Worm (Caenorhabditis elegans): ENCODE data around the gene dnj-23.

DNA sequence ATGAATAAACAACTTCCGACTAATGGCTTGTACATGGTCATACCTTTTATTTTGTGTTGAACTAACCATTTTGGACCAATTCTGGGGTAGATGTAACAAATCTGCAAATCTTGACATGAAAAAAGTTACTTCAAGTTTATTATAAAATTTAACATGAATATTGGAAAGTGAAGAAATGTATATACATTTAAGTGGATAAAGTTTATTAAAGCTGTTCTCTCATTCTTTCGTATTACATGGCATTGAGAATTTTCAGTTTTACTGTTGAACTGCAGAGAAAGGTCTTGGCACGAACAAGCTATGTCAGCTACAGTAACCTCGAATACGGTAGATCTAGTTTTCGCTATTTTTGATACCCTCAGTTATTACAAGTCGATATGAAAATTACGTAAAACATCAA, 14.8 kb downstream of the dnj-23 start, which contains the start of gene C07H4.1:
- TF ChIP-seq lsy-2 (tag; optimal IDR thresholded peaks at IDR 0.05) (no peak), elt-3 (tag; optimal IDR thresholded peaks at IDR 0.05) (no peak), nhr-28 (tag; optimal IDR thresholded peaks at IDR 0.05) (no peak), pha-4 (tag; optimal IDR thresholded peaks at IDR 0.05) (no peak), ztf-11 (tag; optimal IDR thresholded peaks at IDR 0.05) (no peak), ham-2 (GFP tag; optimal IDR thresholded peaks at IDR 0.05) (no peak), M03D4.4 (tag; optimal IDR thresholded peaks at IDR 0.05) (no peak), snpc-4 (tag; optimal IDR thresholded peaks at IDR 0.05) (no peak), unc-62 (GFP tag; optimal IDR thresholded peaks at IDR 0.05) (no peak), nhr-237 (tag; optimal IDR thresholded peaks at IDR 0.05) (no peak), unc-39 (tag; optimal IDR thresholded peaks at IDR 0.05) (no peak), blmp-1 (tag; optimal IDR thresholded peaks at IDR 0.05) (no peak), sptf-1 (tag; optimal IDR thresholded peaks at IDR 0.05) (no peak)

All from whole organism, mixed stage, embryonic.